Worm (Caenorhabditis elegans) whole organism, L4/young adult: ENCODE results near the gene acs-21.

ENCODE experiments used
- W03F9.2 ChIP-seq: fragments of 150-350 bp; optimal IDR thresholded peaks from 2 replicates; lab custom pipeline; 2014; ENCODE audit warnings: missing biosample characterization, missing genetic modification characterization
- dao-5 ChIP-seq: sonication (generic microtip); optimal IDR thresholded peaks from 2 replicates; lab custom pipeline; 2016; ENCODE audit warnings: missing genotype, missing genetic modification characterization, moderate library complexity, missing compliant biosample characterization

DNA sequence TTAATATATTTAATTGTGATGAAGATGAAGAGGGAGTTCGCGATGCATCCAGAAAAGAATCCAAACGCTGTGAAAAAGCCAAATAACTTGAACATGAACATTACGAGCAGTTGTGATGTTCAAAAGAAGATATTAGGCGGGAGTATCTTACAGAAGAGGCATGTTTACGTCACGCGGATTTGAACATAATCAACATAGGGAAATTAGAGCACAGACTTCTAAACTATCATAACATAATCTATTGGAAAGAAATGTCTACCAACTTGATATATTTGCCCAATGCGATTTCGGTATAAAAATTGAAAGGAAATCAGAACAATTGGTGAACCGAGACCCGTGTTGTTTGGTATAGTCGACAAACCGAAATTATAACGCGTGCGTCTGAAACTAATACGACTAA lies 15.3 kb downstream of the acs-21 start, which contains the start of gene str-66:
- TF ChIP-seq W03F9.2 (tag; lab: Kevin White, UChicago) = no peak
- TF ChIP-seq dao-5 (tag; lab: Kevin White, UChicago) = no peak
